Fruit fly (Drosophila melanogaster) S2 (cell line): ENCODE results near the gene CG7304.

Experiments
- CG8478 ChIP-seq: fragments of >200 bp; optimal IDR thresholded peaks from 2 replicates; lab custom pipeline; 2018
- CTCF ChIP-seq, 2 experiments: fragments of >200 bp; optimal IDR thresholded peaks; 2 replicates each; lab custom pipeline; 2018

dm6 chr3L:15692388-15692787 is 12.9 kb downstream of the CG7304 start:
- TF ChIP-seq CG8478, result no peak
- no peak for TF ChIP-seq CTCF (optimal IDR thresholded peaks at IDR 0.05; lab: Kevin White, UChicago)
